Fruit fly (Drosophila melanogaster) whole organism, embryonic: Measurements from ENCODE around the gene CG31141.

ENCODE experiments used
- CG10462 ChIP-seq: fragments of 200-800 bp; sonication (Bioruptor generic); optimal IDR thresholded peaks from 2 replicates; lab custom pipeline; 2016; ENCODE audit warnings: missing biosample characterization, missing genetic modification characterization
- CG11456 ChIP-seq: fragments of 200-800 bp; sonication (Bioruptor generic); IDR thresholded peaks from 3 replicates; pipeline ENCODE4 v1.3.6; 2022; ENCODE audit warnings: missing biosample characterization, missing genetic modification characterization
- CG12071 ChIP-seq: fragments of 200-800 bp; sonication (Bioruptor generic); optimal IDR thresholded peaks from 3 replicates; lab custom pipeline; 2018; ENCODE audit warnings: missing biosample characterization, mild to moderate bottlenecking, missing genetic modification characterization
- CG12659 ChIP-seq: fragments of 200-800 bp; sonication (Bioruptor generic); optimal IDR thresholded peaks from 3 replicates; lab custom pipeline; 2017; ENCODE audit warnings: mild to moderate bottlenecking, missing biosample characterization, missing genetic modification reagents, missing genetic modification characterization
- CG13123 ChIP-seq: fragments of 200-800 bp; sonication (Bioruptor generic); optimal IDR thresholded peaks from 2 replicates; lab custom pipeline; 2016; ENCODE audit warnings: missing biosample characterization, missing genetic modification characterization
- CG13287 ChIP-seq: fragments of 200-800 bp; sonication (Bioruptor generic); IDR thresholded peaks from 2 replicates; pipeline ENCODE4 v1.3.6; 2022; ENCODE audit warnings: missing biosample characterization, missing genetic modification characterization; ENCODE audit not compliant: partially characterized antibody
- CG14965 ChIP-seq: fragments of 200-800 bp; sonication (Bioruptor generic); optimal IDR thresholded peaks from 2 replicates; lab custom pipeline; 2016; ENCODE audit warnings: missing biosample characterization, missing genetic modification characterization, borderline replicate concordance
- CG16813 ChIP-seq: fragments of 200-800 bp; sonication (Bioruptor generic); IDR thresholded peaks from 3 replicates; pipeline ENCODE4 v1.3.6; 2022; ENCODE audit warnings: missing biosample characterization, missing genetic modification characterization; ENCODE audit not compliant: partially characterized antibody
- CG1792 ChIP-seq: fragments of 200-800 bp; sonication (Bioruptor generic); optimal IDR thresholded peaks from 2 replicates; lab custom pipeline; 2016; ENCODE audit warnings: missing biosample characterization, missing genetic modification characterization
- CG18262 ChIP-seq: fragments of 200-800 bp; optimal IDR thresholded peaks from 3 replicates; lab custom pipeline; 2019; ENCODE audit warnings: missing biosample characterization, mild to moderate bottlenecking, missing genetic modification characterization, moderate library complexity
- CG18599 ChIP-seq: fragments of 200-800 bp; sonication (Bioruptor generic); optimal IDR thresholded peaks from 3 replicates; lab custom pipeline; 2017; ENCODE audit warnings: missing biosample characterization, missing genetic modification characterization, mild to moderate bottlenecking, moderate library complexity, missing genetic modification reagents
- CG31365 ChIP-seq: fragments of 200-800 bp; sonication (Bioruptor generic); optimal IDR thresholded peaks from 2 replicates; lab custom pipeline; 2018; ENCODE audit warnings: missing biosample characterization, mild to moderate bottlenecking, missing genetic modification characterization
- CG31441 ChIP-seq: fragments of 200-800 bp; sonication (Bioruptor generic); IDR thresholded peaks from 2 replicates; pipeline ENCODE4 v1.3.6; 2022; ENCODE audit warnings: missing biosample characterization, missing genetic modification characterization
- CG3163 ChIP-seq: fragments of 200-800 bp; sonication (Bioruptor generic); optimal IDR thresholded peaks from 3 replicates; lab custom pipeline; 2016; ENCODE audit warnings: missing biosample characterization, missing genetic modification characterization
- CG4328 ChIP-seq: fragments of 200-800 bp; sonication (Bioruptor generic); optimal IDR thresholded peaks from 3 replicates; lab custom pipeline; 2017; ENCODE audit warnings: missing biosample characterization, missing genetic modification reagents, missing genetic modification characterization
- CG4707 ChIP-seq: fragments of 200-800 bp; sonication (Bioruptor generic); optimal IDR thresholded peaks from 2 replicates; lab custom pipeline; 2018; ENCODE audit warnings: missing biosample characterization, mild to moderate bottlenecking, missing genetic modification characterization, moderate library complexity
- CG4730 ChIP-seq: fragments of 200-800 bp; sonication (Bioruptor generic); IDR thresholded peaks from 2 replicates; pipeline ENCODE4 v1.3.6; 2022; ENCODE audit warnings: missing biosample characterization, missing genetic modification characterization
- CG5245 ChIP-seq: fragments of 200-800 bp; sonication (Bioruptor generic); optimal IDR thresholded peaks from 3 replicates; lab custom pipeline; 2016; ENCODE audit warnings: missing biosample characterization, missing genetic modification characterization
- CG7786 ChIP-seq: fragments of 200-800 bp; sonication (Bioruptor generic); optimal IDR thresholded peaks from 2 replicates; lab custom pipeline; 2016; ENCODE audit warnings: missing biosample characterization, missing genetic modification characterization
- CG8281 ChIP-seq: fragments of 200-800 bp; sonication (Bioruptor generic); optimal IDR thresholded peaks from 2 replicates; lab custom pipeline; 2018; ENCODE audit warnings: missing biosample characterization, mild to moderate bottlenecking, missing genetic modification characterization, moderate library complexity
- CG9609 ChIP-seq: fragments of 200-800 bp; sonication (Bioruptor generic); optimal IDR thresholded peaks from 3 replicates; lab custom pipeline; 2016; ENCODE audit warnings: missing biosample characterization, missing genetic modification characterization
- CG9932 ChIP-seq: fragments of 200-800 bp; sonication (Bioruptor generic); IDR thresholded peaks from 2 replicates; pipeline ENCODE4 v1.3.6; 2022; ENCODE audit warnings: missing biosample characterization, missing genetic modification characterization
- CkIIα-i1 ChIP-seq: fragments of 200-800 bp; sonication (Bioruptor generic); IDR thresholded peaks from 2 replicates; pipeline ENCODE4 v1.3.6; 2022; ENCODE audit warnings: missing biosample characterization, missing genetic modification characterization
- Dad ChIP-seq: fragments of 200-800 bp; sonication (Bioruptor generic); optimal IDR thresholded peaks from 3 replicates; lab custom pipeline; 2016; ENCODE audit warnings: missing biosample characterization, missing genetic modification characterization
- Mad ChIP-seq: fragments of 200-800 bp; sonication (Bioruptor generic); optimal IDR thresholded peaks from 2 replicates; lab custom pipeline; 2016; ENCODE audit warnings: missing biosample characterization, missing genetic modification characterization
- Myb ChIP-seq: fragments of 200-800 bp; sonication (Bioruptor generic); optimal IDR thresholded peaks from 2 replicates; lab custom pipeline; 2016; ENCODE audit warnings: missing biosample characterization, missing genetic modification characterization
- Oaz ChIP-seq: fragments of 200-800 bp; sonication (Bioruptor generic); IDR thresholded peaks from 2 replicates; pipeline ENCODE4 v1.3.6; 2022; ENCODE audit warnings: missing biosample characterization, missing genetic modification characterization
- Opbp ChIP-seq: fragments of 200-800 bp; sonication (Bioruptor generic); IDR thresholded peaks from 3 replicates; pipeline ENCODE4 v1.3.6; 2022; ENCODE audit warnings: missing biosample characterization, missing genetic modification characterization; ENCODE audit not compliant: partially characterized antibody
- Six4 ChIP-seq: fragments of 200-800 bp; sonication (Bioruptor generic); optimal IDR thresholded peaks from 2 replicates; lab custom pipeline; 2016; ENCODE audit warnings: missing biosample characterization, missing genetic modification characterization
- TFAM ChIP-seq: fragments of 200-800 bp; sonication (Bioruptor generic); optimal IDR thresholded peaks from 2 replicates; lab custom pipeline; 2017; ENCODE audit warnings: missing biosample characterization, missing genetic modification characterization, inconsistent platforms
- chn ChIP-seq: fragments of 200-800 bp; sonication (Bioruptor generic); optimal IDR thresholded peaks from 2 replicates; lab custom pipeline; 2016; ENCODE audit warnings: missing biosample characterization, missing genetic modification characterization
- dm ChIP-seq: fragments of 200-800 bp; sonication (Bioruptor generic); optimal IDR thresholded peaks from 3 replicates; lab custom pipeline; 2016; ENCODE audit warnings: missing biosample characterization, missing genetic modification characterization
- emc ChIP-seq: fragments of 200-800 bp; sonication (Bioruptor generic); optimal IDR thresholded peaks from 2 replicates; lab custom pipeline; 2016; ENCODE audit warnings: missing biosample characterization, missing genetic modification characterization
- ftz-f1 ChIP-seq: fragments of 200-800 bp; sonication (Bioruptor generic); optimal IDR thresholded peaks from 2 replicates; lab custom pipeline; 2016; ENCODE audit warnings: missing biosample characterization, missing genetic modification characterization
- gfzf ChIP-seq: fragments of 200-800 bp; sonication (Bioruptor generic); optimal IDR thresholded peaks from 2 replicates; lab custom pipeline; 2016; ENCODE audit warnings: missing biosample characterization, mild to moderate bottlenecking, missing genetic modification characterization, moderate library complexity
- grn ChIP-seq: fragments of 200-800 bp; sonication (Bioruptor generic); optimal IDR thresholded peaks from 3 replicates; lab custom pipeline; 2017; ENCODE audit warnings: missing biosample characterization, missing genetic modification characterization
- hkb ChIP-seq, 2 experiments: fragments of 200-800 bp in 1 of 2; fragments of >200 bp in 1 of 2; sonication (Bioruptor generic) in 1 of 2; IDR thresholded peaks in 1 of 2; optimal IDR thresholded peaks in 1 of 2; 2 replicates each; pipeline versions ENCODE4 v1.3.6 to Lab custom; 2017 to 2022; ENCODE audit warnings: missing biosample characterization in 1 of 2, missing genetic modification characterization in 1 of 2
- lov ChIP-seq, 2 experiments: fragments of 200-800 bp in 1 of 2; fragments of >200 bp in 1 of 2; sonication (Bioruptor generic) in 1 of 2; IDR thresholded peaks in 1 of 2; optimal IDR thresholded peaks in 1 of 2; 2 replicates in 1 of 2; 3 replicates in 1 of 2; pipeline versions ENCODE4 v1.3.6 to Lab custom; 2017 to 2022; ENCODE audit warnings: missing biosample characterization in 1 of 2, missing genetic modification characterization in 1 of 2
- row ChIP-seq: fragments of 200-800 bp; sonication (Bioruptor generic); IDR thresholded peaks from 3 replicates; pipeline ENCODE4 v1.3.6; 2022; ENCODE audit warnings: missing biosample characterization, missing genetic modification characterization
- salm ChIP-seq: fragments of 200-800 bp; sonication (Bioruptor generic); optimal IDR thresholded peaks from 2 replicates; lab custom pipeline; 2018; ENCODE audit warnings: missing biosample characterization, mild to moderate bottlenecking, missing genetic modification characterization
- seq ChIP-seq: fragments of 200-800 bp; sonication (Bioruptor generic); IDR thresholded peaks from 2 replicates; pipeline ENCODE4 v1.3.6; 2022; ENCODE audit warnings: missing biosample characterization, missing genetic modification characterization
- stwl ChIP-seq: fragments of 200-800 bp; sonication (Bioruptor generic); optimal IDR thresholded peaks from 3 replicates; lab custom pipeline; 2018; ENCODE audit warnings: missing biosample characterization, mild to moderate bottlenecking, missing genetic modification characterization, moderate library complexity
- tna ChIP-seq: fragments of 200-800 bp; sonication (Bioruptor generic); IDR thresholded peaks from 2 replicates; pipeline ENCODE4 v1.3.6; 2022; ENCODE audit warnings: missing biosample characterization, missing genetic modification characterization; ENCODE audit not compliant: partially characterized antibody
- trem ChIP-seq: fragments of 200-800 bp; optimal IDR thresholded peaks from 3 replicates; lab custom pipeline; 2019; ENCODE audit warnings: missing biosample characterization, mild to moderate bottlenecking, missing genetic modification characterization, moderate library complexity
- twi ChIP-seq: fragments of 200-800 bp; optimal IDR thresholded peaks from 2 replicates; lab custom pipeline; 2019; ENCODE audit warnings: missing biosample characterization, mild to moderate bottlenecking, missing genetic modification characterization, moderate library complexity
- wdn ChIP-seq: fragments of 200-800 bp; sonication (Bioruptor generic); IDR thresholded peaks from 2 replicates; pipeline ENCODE4 v1.3.6; 2022; ENCODE audit warnings: missing biosample characterization, missing genetic modification characterization
- z ChIP-seq: fragments of 200-800 bp; sonication (Bioruptor generic); IDR thresholded peaks from 3 replicates; pipeline ENCODE4 v1.3.6; 2022; ENCODE audit warnings: missing biosample characterization, missing genetic modification characterization

The CG31141 gene

dm6 chr3R:23958091-23958838 is 35.2 kb downstream of the CG31141 start, which contains the start of the genes GluProRS and AP-1sigma (continued):
- TF ChIP-seq gfzf (GFP tag; lab: Kevin White, UChicago) (no peak), CG3163 (peak; percentile 48), CG11456 (GFP tag; lab: Robert Waterston, UW) (peak; percentile 97), Oaz (peak; percentile 93), dm (peak; percentile 79), emc (peak; percentile 77), CG4328 (GFP tag; lab: Kevin White, UChicago) (peak; percentile 85), CG13287 (GFP tag; lab: Robert Waterston, UW) (peak; percentile 96), Myb (GFP tag; lab: Kevin White, UChicago) (peak; percentile 46), ftz-f1 (peak; percentile 80), hkb (optimal IDR thresholded peaks at IDR 0.05; lab: Kevin White, UChicago) (peak; percentile 16), hkb (GFP tag; IDR thresholded peaks at IDR 0.05; lab: Robert Waterston, UW) (peak; percentile 93), tna (GFP tag; lab: Robert Waterston, UW) (peak; percentile 76; the same call in 1 of the 2 replicates), CG8281 (tag; lab: Kevin White, UChicago) (peak; percentile 52), CG9609 (peak; percentile 72), CG12071 (GFP tag; lab: Kevin White, UChicago) (peak; percentile 66), wdn (peak; percentile 89), row (GFP tag; lab: Robert Waterston, UW) (peak; percentile 99), twi (tag; lab: Kevin White, UChicago) (peak; percentile 83), stwl (tag; lab: Kevin White, UChicago) (peak; percentile 55), Opbp (GFP tag; lab: Robert Waterston, UW) (peak; percentile 86), CG31365 (tag; lab: Kevin White, UChicago) (peak; percentile 32), CG18599 (GFP tag; lab: Kevin White, UChicago) (peak; percentile 89), CG18262 (tag; lab: Kevin White, UChicago) (peak; percentile 87), CG4730 (GFP tag; lab: Robert Waterston, UW) (peak; percentile 93), CkIIα-i1 (0 out of 2 replicates have a peak, but pooled peaks have one; percentile 42), CG10462 (GFP tag; lab: Kevin White, UChicago) (peak; percentile 75), CG7786 (GFP tag; lab: Kevin White, UChicago) (peak; percentile 82), CG9932 (GFP tag; lab: Robert Waterston, UW) (peak; percentile 99), CG31441 (GFP tag; lab: Robert Waterston, UW) (peak; percentile 85; the same call in 1 of the 2 replicates), trem (tag; lab: Kevin White, UChicago) (peak; percentile 86), Six4 (GFP tag; lab: Kevin White, UChicago) (peak; percentile 87), CG13123 (GFP tag; lab: Kevin White, UChicago) (peak; percentile 87), z (GFP tag; lab: Robert Waterston, UW) (0 out of 3 replicates have a peak, but pooled peaks have one; percentile 53), CG4707 (GFP tag; lab: Kevin White, UChicago) (peak; percentile 96), CG16813 (GFP tag; lab: Robert Waterston, UW) (peak; percentile 97), grn (peak; percentile 56), Dad (peak; percentile 86), Mad (GFP tag; lab: Kevin White, UChicago) (peak; percentile 91), chn (GFP tag; lab: Kevin White, UChicago) (peak; percentile 90), CG14965 (GFP tag; lab: Kevin White, UChicago) (peak; percentile 0), seq (GFP tag; lab: Robert Waterston, UW) (peak; percentile 91), CG1792 (GFP tag; lab: Kevin White, UChicago) (peak; percentile 31), CG5245 (GFP tag; lab: Kevin White, UChicago) (peak; percentile 92), salm (tag; lab: Kevin White, UChicago) (peak; percentile 52), TFAM (GFP tag; lab: Kevin White, UChicago) (no peak), lov (optimal IDR thresholded peaks at IDR 0.05; lab: Kevin White, UChicago) (no peak), lov (GFP tag; IDR thresholded peaks at IDR 0.05; lab: Robert Waterston, UW) (peak; percentile 86; the same call in 2 of the 3 replicates), CG12659 (peak; percentile 94)
